Worm (Caenorhabditis elegans) whole organism, L4 larva: ENCODE results near the gene ZC116.1.

ENCODE experiments used
- F10B5.3 ChIP-seq: sonication (generic microtip); optimal IDR thresholded peaks from 2 replicates; lab custom pipeline; 2016; ENCODE audit warnings: mild to moderate bottlenecking, missing genetic modification characterization, missing compliant biosample characterization
- R02D3.7 ChIP-seq: fragments of 150-350 bp; sonication (generic microtip); optimal IDR thresholded peaks from 3 replicates; lab custom pipeline; 2014; ENCODE audit warnings: missing biosample characterization, missing genetic modification characterization
- T20F7.1 ChIP-seq: fragments of 200-800 bp; sonication (Bioruptor generic); optimal IDR thresholded peaks from 2 replicates; lab custom pipeline; 2018; ENCODE audit warnings: mild to moderate bottlenecking, missing genetic modification characterization, missing compliant biosample characterization
- Y5F2A.4 ChIP-seq: fragments of 200-800 bp; sonication (Bioruptor generic); optimal IDR thresholded peaks from 2 replicates; lab custom pipeline; 2018; ENCODE audit warnings: mild to moderate bottlenecking, missing genetic modification characterization, missing compliant biosample characterization
- ZK337.2 ChIP-seq: fragments of 200-800 bp; sonication (Bioruptor generic); IDR thresholded peaks from 2 replicates; pipeline ENCODE4 v1.3.6; 2022; ENCODE audit warnings: missing genetic modification reagents, missing genetic modification characterization, missing compliant biosample characterization
- ZK546.5 ChIP-seq, 2 experiments: sonication (generic microtip); optimal IDR thresholded peaks; 2 replicates each; lab custom pipeline; 2017; ENCODE audit warnings: missing biosample characterization in 2 of 2, missing genetic modification characterization in 2 of 2
- aha-1 ChIP-seq: fragments of 150-350 bp; peaks from one replicate; lab custom pipeline; 2014; ENCODE audit warnings: missing biosample characterization, missing genetic modification characterization
- attf-4 ChIP-seq: sonication (generic microtip); optimal IDR thresholded peaks from 3 replicates; lab custom pipeline; 2017; ENCODE audit warnings: missing biosample characterization, missing genetic modification characterization
- ceh-20 ChIP-seq: fragments of 200-800 bp; sonication (Bioruptor generic); IDR thresholded peaks from 2 replicates; pipeline ENCODE4 v1.3.6; 2022; ENCODE audit warnings: missing genetic modification reagents, missing genetic modification characterization, missing compliant biosample characterization
- ceh-82 ChIP-seq: sonication (generic microtip); optimal IDR thresholded peaks from 2 replicates; lab custom pipeline; 2017; ENCODE audit warnings: missing biosample characterization, missing genetic modification characterization
- cey-2 ChIP-seq: sonication (generic microtip); optimal IDR thresholded peaks from 3 replicates; lab custom pipeline; 2017; ENCODE audit warnings: missing genetic modification characterization, mild to moderate bottlenecking, missing compliant biosample characterization, antibody characterized with exemption, borderline replicate concordance; ENCODE audit not compliant: insufficient read depth
- ctbp-1 ChIP-seq: fragments of 200-800 bp; sonication (Bioruptor generic); IDR thresholded peaks from 2 replicates; pipeline ENCODE4 v1.3.6; 2022; ENCODE audit warnings: missing genetic modification reagents, missing genetic modification characterization, missing compliant biosample characterization
- daf-16 ChIP-seq, 3 experiments: sonication (generic microtip); optimal IDR thresholded peaks; 2 replicates each; lab custom pipeline; 2016 to 2017; ENCODE audit warnings: missing genetic modification characterization in 3 of 3, missing genetic modification reagents in 3 of 3, mild to moderate bottlenecking in 2 of 3, missing compliant biosample characterization in 2 of 3, missing biosample characterization in 1 of 3, moderate library complexity in 1 of 3
- daf-19 ChIP-seq: fragments of 200-800 bp; sonication (Bioruptor generic); conservative IDR thresholded peaks from 2 replicates; pipeline ENCODE4 v1.3.6; 2022; ENCODE audit warnings: missing genetic modification characterization, missing compliant biosample characterization
- dmd-6 ChIP-seq: fragments of 200-800 bp; sonication (Bioruptor generic); IDR thresholded peaks from 2 replicates; pipeline ENCODE4 v1.3.6; 2022; ENCODE audit warnings: missing genetic modification reagents, missing genetic modification characterization, missing compliant biosample characterization
- dve-1 ChIP-seq: sonication (generic microtip); optimal IDR thresholded peaks from 2 replicates; lab custom pipeline; 2017; ENCODE audit warnings: antibody characterized with exemption, mild to moderate bottlenecking, missing genetic modification characterization, missing compliant biosample characterization; ENCODE audit not compliant: insufficient read depth
- fkh-10 ChIP-seq: fragments of 150-350 bp; optimal IDR thresholded peaks from 2 replicates; lab custom pipeline; 2014; ENCODE audit warnings: missing biosample characterization, missing genetic modification reagents, missing genetic modification characterization
- gei-8 ChIP-seq: fragments of 200-800 bp; sonication (Bioruptor generic); optimal IDR thresholded peaks from 2 replicates; lab custom pipeline; 2018; ENCODE audit warnings: mild to moderate bottlenecking, missing genetic modification characterization, missing compliant biosample characterization
- hlh-11 ChIP-seq: fragments of 200-800 bp; sonication (Bioruptor generic); optimal IDR thresholded peaks from 2 replicates; lab custom pipeline; 2018; ENCODE audit warnings: mild to moderate bottlenecking, missing genetic modification characterization, missing compliant biosample characterization
- hlh-30 ChIP-seq: sonication (generic microtip); optimal IDR thresholded peaks from 2 replicates; lab custom pipeline; 2017; ENCODE audit warnings: antibody characterized with exemption, mild to moderate bottlenecking, missing genetic modification characterization, missing compliant biosample characterization; ENCODE audit not compliant: insufficient read depth
- hmg-1.1 ChIP-seq: fragments of 200-800 bp; sonication (Bioruptor generic); IDR thresholded peaks from 2 replicates; pipeline ENCODE4 v1.3.6; 2022; ENCODE audit warnings: missing genetic modification reagents, missing genetic modification characterization, missing compliant biosample characterization
- jun-1 ChIP-seq: fragments of 150-350 bp; optimal IDR thresholded peaks from 2 replicates; lab custom pipeline; 2014; ENCODE audit warnings: missing biosample characterization, missing genetic modification reagents, missing genetic modification characterization
- lin-29 ChIP-seq: fragments of 200-800 bp; sonication (Bioruptor generic); IDR thresholded peaks from 2 replicates; pipeline ENCODE4 v1.3.6; 2022; ENCODE audit warnings: missing genetic modification reagents, missing genetic modification characterization, missing compliant biosample characterization
- lin-38 ChIP-seq: fragments of 200-800 bp; sonication (Bioruptor generic); IDR thresholded peaks from 2 replicates; pipeline ENCODE4 v1.3.6; 2022; ENCODE audit warnings: missing genetic modification reagents, missing genetic modification characterization, missing compliant biosample characterization
- mdl-1 ChIP-seq, 2 experiments: fragments of 150-350 bp in 1 of 2; sonication (generic microtip) in 1 of 2; optimal IDR thresholded peaks; 2 replicates each; lab custom pipeline; 2014 to 2017; ENCODE audit warnings: missing biosample characterization in 2 of 2, missing genetic modification characterization in 2 of 2
- mep-1 ChIP-seq: fragments of 150-350 bp; sonication (generic microtip); optimal IDR thresholded peaks from 3 replicates; lab custom pipeline; 2014; ENCODE audit warnings: missing biosample characterization, missing genetic modification characterization
- mxl-2 ChIP-seq: fragments of 200-800 bp; sonication (Bioruptor generic); conservative IDR thresholded peaks from 2 replicates; pipeline ENCODE4 v1.3.6; 2022; ENCODE audit warnings: missing genetic modification reagents, missing genetic modification characterization, missing compliant biosample characterization
- mxl-3 ChIP-seq: fragments of 200-800 bp; sonication (Bioruptor generic); optimal IDR thresholded peaks from 2 replicates; lab custom pipeline; 2018; ENCODE audit warnings: mild to moderate bottlenecking, missing genetic modification characterization, missing compliant biosample characterization
- nhr-11 ChIP-seq: fragments of 150-350 bp; optimal IDR thresholded peaks from 2 replicates; lab custom pipeline; 2014; ENCODE audit warnings: missing biosample characterization, missing genetic modification characterization
- nhr-237 ChIP-seq: sonication (generic microtip); optimal IDR thresholded peaks from 2 replicates; lab custom pipeline; 2017; ENCODE audit warnings: missing biosample characterization, missing genetic modification characterization
- nhr-28 ChIP-seq: fragments of 150-350 bp; optimal IDR thresholded peaks from 2 replicates; lab custom pipeline; 2014; ENCODE audit warnings: missing biosample characterization, missing genetic modification characterization
- nhr-41 ChIP-seq: fragments of 200-800 bp; sonication (Bioruptor generic); IDR thresholded peaks from 2 replicates; pipeline ENCODE4 v1.3.6; 2022; ENCODE audit warnings: missing genetic modification reagents, missing genetic modification characterization, missing compliant biosample characterization
- nhr-6 ChIP-seq: fragments of 150-350 bp; optimal IDR thresholded peaks from 2 replicates; lab custom pipeline; 2014; ENCODE audit warnings: missing biosample characterization, missing genetic modification characterization
- nhr-76 ChIP-seq: fragments of 150-350 bp; optimal IDR thresholded peaks from 2 replicates; lab custom pipeline; 2014; ENCODE audit warnings: missing biosample characterization, missing genetic modification characterization
- nhr-77 ChIP-seq: fragments of 150-350 bp; optimal IDR thresholded peaks from 2 replicates; lab custom pipeline; 2014; ENCODE audit warnings: missing biosample characterization, missing genetic modification characterization
- pha-4 ChIP-seq, 2 experiments: fragments of 150-350 bp in 1 of 2; fragments of 200-800 bp in 1 of 2; sonication (Bioruptor generic) in 1 of 2; IDR thresholded peaks in 1 of 2; optimal IDR thresholded peaks in 1 of 2; 2 replicates each; pipeline versions ENCODE4 v1.3.6 to Lab custom; 2014 to 2022; ENCODE audit warnings: missing genetic modification characterization in 2 of 2, missing genetic modification reagents in 2 of 2, missing biosample characterization in 1 of 2, missing compliant biosample characterization in 1 of 2
- php-3 ChIP-seq: fragments of 200-800 bp; sonication (Bioruptor generic); IDR thresholded peaks from 2 replicates; pipeline ENCODE4 v1.3.6; 2022; ENCODE audit warnings: missing genetic modification reagents, missing genetic modification characterization, missing compliant biosample characterization
- pqm-1 ChIP-seq: sonication (generic microtip); optimal IDR thresholded peaks from 2 replicates; lab custom pipeline; 2017; ENCODE audit warnings: missing biosample characterization, missing genetic modification characterization
- sdz-12 ChIP-seq: fragments of 200-800 bp; sonication (Bioruptor generic); optimal IDR thresholded peaks from 2 replicates; lab custom pipeline; 2018; ENCODE audit warnings: mild to moderate bottlenecking, missing genetic modification characterization, missing compliant biosample characterization
- skn-1 ChIP-seq: fragments of 150-350 bp; optimal IDR thresholded peaks from 2 replicates; lab custom pipeline; 2014; ENCODE audit warnings: missing biosample characterization, missing genetic modification characterization
- snpc-4 ChIP-seq: fragments of 150-350 bp; optimal IDR thresholded peaks from 2 replicates; lab custom pipeline; 2014; ENCODE audit warnings: missing biosample characterization, missing genetic modification characterization
- tra-1 ChIP-seq: fragments of 200-800 bp; sonication (Bioruptor generic); IDR thresholded peaks from 2 replicates; pipeline ENCODE4 v1.3.6; 2022; ENCODE audit warnings: missing genetic modification reagents, missing genetic modification characterization, missing compliant biosample characterization
- unc-62 ChIP-seq, 3 experiments: fragments of 150-350 bp in 1 of 3; sonication (generic microtip); optimal IDR thresholded peaks in 2 of 3; peaks in 1 of 3; 1 replicate in 1 of 3; 2 replicates in 2 of 3; lab custom pipeline; 2014 to 2017; ENCODE audit warnings: missing biosample characterization in 3 of 3, missing genetic modification characterization in 3 of 3, missing genetic modification reagents in 3 of 3, missing genotype in 1 of 3
- zip-11 ChIP-seq: fragments of 200-800 bp; sonication (Bioruptor generic); IDR thresholded peaks from 2 replicates; pipeline ENCODE4 v1.3.6; 2022; ENCODE audit warnings: missing genetic modification characterization, missing compliant biosample characterization
- zip-2 ChIP-seq: fragments of 150-350 bp; optimal IDR thresholded peaks from 2 replicates; lab custom pipeline; 2014; ENCODE audit warnings: missing biosample characterization, missing genetic modification characterization
- ztf-11 ChIP-seq: fragments of 150-350 bp; optimal IDR thresholded peaks from 2 replicates; lab custom pipeline; 2014; ENCODE audit warnings: missing biosample characterization, missing genetic modification characterization

ZC116.1 gene

ce11 chrV:12637238-12637690 is 27.6 kb downstream of the ZC116.1 start, which contains the start of gene F56H9.2 (continued):
- TF ChIP-seq F10B5.3 (tag; lab: Kevin White, UChicago) (no peak), lin-29 (no peak), nhr-237 (tag; lab: Kevin White, UChicago) (no peak), ceh-82 (no peak), cey-2 (tag; lab: Kevin White, UChicago) (peak; percentile 49), daf-19 (GFP tag; lab: Robert Waterston, UW) (no peak), nhr-77 (peak; percentile 59), zip-11 (no peak), gei-8 (GFP tag; lab: Kevin White, UChicago) (peak; percentile 76), Y5F2A.4 (GFP tag; lab: Kevin White, UChicago) (no peak), jun-1 (tag; lab: Kevin White, UChicago) (peak; percentile 23), zip-2 (tag; lab: Kevin White, UChicago) (no peak), nhr-41 (GFP tag; lab: Robert Waterston, UW) (0 out of 2 replicates have a peak, but pooled peaks have one; percentile 18), pha-4 (GFP tag; IDR thresholded peaks at IDR 0.05; lab: Robert Waterston, UW) (peak; percentile 55; the same call in 1 of the 2 replicates), pha-4 (tag; optimal IDR thresholded peaks at IDR 0.05; lab: Kevin White, UChicago) (no peak), nhr-76 (no peak), nhr-11 (tag; lab: Kevin White, UChicago) (peak; percentile 28), sdz-12 (GFP tag; lab: Kevin White, UChicago) (no peak), hlh-30 (tag; lab: Kevin White, UChicago) (peak; percentile 94), ZK546.5 (tag; optimal IDR thresholded peaks at IDR 0.05; lab: Kevin White, UChicago) (no peak), fkh-10 (GFP tag; lab: Kevin White, UChicago) (no peak), skn-1 (tag; lab: Kevin White, UChicago) (no peak), lin-38 (no peak), T20F7.1 (GFP tag; lab: Kevin White, UChicago) (peak; percentile 46), mep-1 (tag; lab: Kevin White, UChicago) (peak; percentile 76), attf-4 (tag; lab: Kevin White, UChicago) (no peak), pqm-1 (tag; lab: Kevin White, UChicago) (no peak), hmg-1.1 (GFP tag; lab: Robert Waterston, UW) (0 out of 2 replicates have a peak, but pooled peaks have one; percentile 34), ceh-20 (GFP tag; lab: Robert Waterston, UW) (peak; percentile 73), snpc-4 (no peak)
- TF ChIP-seq, all 104 proteins: peak for 41

ce11 chrV:12637764-12638502 is 28.3 kb downstream of the ZC116.1 start:
- peak; percentile 65 for TF ChIP-seq aha-1 (tag; lab: Kevin White, UChicago)
- no peak for TF ChIP-seq hmg-1.1 (GFP tag; lab: Robert Waterston, UW)
- TF ChIP-seq hlh-30 (tag; lab: Kevin White, UChicago): peak; percentile 70
- peak; percentile 74 for TF ChIP-seq hlh-11 (tag; lab: Kevin White, UChicago)
- peak; percentile 83 for TF ChIP-seq pqm-1 (tag; lab: Kevin White, UChicago)
- 0 out of 2 replicates have a peak, but pooled peaks have one; percentile 38 for TF ChIP-seq mxl-2 (GFP tag; lab: Robert Waterston, UW)
- TF ChIP-seq ctbp-1 (GFP tag; lab: Robert Waterston, UW): no peak
- TF ChIP-seq tra-1 (GFP tag; lab: Robert Waterston, UW): 0 out of 2 replicates have a peak, but pooled peaks have one; percentile 50
- TF ChIP-seq nhr-28 (tag; lab: Kevin White, UChicago): peak; percentile 30
- TF ChIP-seq daf-16 (GFP tag; optimal IDR thresholded peaks at IDR 0.05; lab: Kevin White, UChicago): peak in 1 of 2 experiments; percentile 61
- TF ChIP-seq daf-16 (tag; optimal IDR thresholded peaks at IDR 0.05; lab: Kevin White, UChicago): peak; percentile 91
- no peak for TF ChIP-seq ztf-11
- peak; percentile 32 for TF ChIP-seq mxl-3 (GFP tag; lab: Kevin White, UChicago)
- no peak for TF ChIP-seq ZK337.2
- TF ChIP-seq dve-1 (tag; lab: Kevin White, UChicago): peak; percentile 35
- no peak for TF ChIP-seq R02D3.7 (tag; lab: Kevin White, UChicago)
- peak; percentile 71 for TF ChIP-seq nhr-6 (tag; lab: Kevin White, UChicago)
- peak; percentile 50 for TF ChIP-seq dmd-6 (GFP tag; lab: Robert Waterston, UW)
- no peak for TF ChIP-seq sdz-12 (GFP tag; lab: Kevin White, UChicago)
- TF ChIP-seq unc-62 (GFP tag; optimal IDR thresholded peaks at IDR 0.05 in 1 of 2; lab: Kevin White, UChicago): peak in 1 of 2 experiments; percentile 7
- no peak for TF ChIP-seq unc-62 (tag; optimal IDR thresholded peaks at IDR 0.05; lab: Kevin White, UChicago)
- TF ChIP-seq mdl-1 (tag; optimal IDR thresholded peaks at IDR 0.05; lab: Kevin White, UChicago): peak in 1 of 2 experiments; percentile 65
- peak; percentile 56; the same call in 1 of the 2 replicates for TF ChIP-seq php-3
